Fruit fly (Drosophila melanogaster): ENCODE measurements around the gene Ald1.

The Ald1 gene

DNA sequence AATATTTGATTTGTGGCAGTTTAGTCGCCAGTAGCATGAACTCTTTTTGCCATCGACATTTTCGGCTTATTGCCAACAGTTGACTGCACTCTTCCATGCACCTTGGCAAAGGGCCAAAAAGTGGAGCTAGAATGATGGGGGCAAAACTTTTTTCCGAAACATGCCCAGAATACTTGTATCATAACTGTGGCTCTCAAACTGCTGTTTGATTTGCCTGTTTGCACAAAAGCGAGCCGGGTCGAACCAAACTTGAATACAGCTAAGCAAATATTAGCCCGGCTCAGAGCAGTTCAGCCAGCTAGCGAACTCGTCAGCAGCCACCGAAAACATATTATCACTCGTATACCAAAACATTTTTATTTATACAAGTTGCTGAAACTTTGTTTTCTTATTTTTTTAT lies 22.4 kb downstream of the Ald1 start (continued):
- TF ChIP-seq fu2 (GFP tag; optimal IDR thresholded peaks at IDR 0.05): no peak
- TF ChIP-seq Dbx (GFP tag; IDR thresholded peaks at IDR 0.05): peak; percentile 70
- TF ChIP-seq ab (GFP tag; optimal IDR thresholded peaks at IDR 0.05): no peak
- TF ChIP-seq HLH4C (GFP tag; IDR thresholded peaks at IDR 0.05; ENCODE audit: partially characterized antibody): no peak
- peak; percentile 33; the same call in 1 of the 2 replicates for TF ChIP-seq Rx (GFP tag; IDR thresholded peaks at IDR 0.05)
- TF ChIP-seq gce (GFP tag; IDR thresholded peaks at IDR 0.05): peak; percentile 32; the same call in 1 of the 3 replicates
- TF ChIP-seq CG7928 (GFP tag; optimal IDR thresholded peaks at IDR 0.05): peak; percentile 54
- TF ChIP-seq CG13775 (GFP tag; optimal IDR thresholded peaks at IDR 0.05): peak; percentile 10
- TF ChIP-seq disco-r (GFP tag; optimal IDR thresholded peaks at IDR 0.05): no peak
- TF ChIP-seq row (GFP tag; IDR thresholded peaks at IDR 0.05): no peak
- peak; percentile 55; the same call in 1 of the 3 replicates for TF ChIP-seq CG3726 (GFP tag; IDR thresholded peaks at IDR 0.05)
- TF ChIP-seq Ravus (GFP tag; IDR thresholded peaks at IDR 0.05): no peak
- peak; percentile 43; the same call in 1 of the 2 replicates for TF ChIP-seq ttk (GFP tag; IDR thresholded peaks at IDR 0.05)
- peak; percentile 41 for TF ChIP-seq crc (GFP tag; optimal IDR thresholded peaks at IDR 0.05)
- no peak for TF ChIP-seq Dll (GFP tag; IDR thresholded peaks at IDR 0.05; ENCODE audit: partially characterized antibody)
- no peak for TF ChIP-seq CG4730 (GFP tag; IDR thresholded peaks at IDR 0.05)
- TF ChIP-seq Abd-B (GFP tag; optimal IDR thresholded peaks at IDR 0.05): no peak
- no peak for TF ChIP-seq CG7271 (tag; optimal IDR thresholded peaks at IDR 0.05)
- peak; percentile 7 for TF ChIP-seq kay (GFP tag; optimal IDR thresholded peaks at IDR 0.05)
- TF ChIP-seq CG4854 (GFP tag; optimal IDR thresholded peaks at IDR 0.05): no peak
- TF ChIP-seq CG10565 (GFP tag; optimal IDR thresholded peaks at IDR 0.05): no peak
- TF ChIP-seq pros (GFP tag; optimal IDR thresholded peaks at IDR 0.05): no peak
- no peak for TF ChIP-seq hb (GFP tag; IDR thresholded peaks at IDR 0.05; ENCODE audit: partially characterized antibody)
- no peak for TF ChIP-seq sna (GFP tag; IDR thresholded peaks at IDR 0.05; ENCODE audit: partially characterized antibody)
- no peak for TF ChIP-seq CG10431 (GFP tag; optimal IDR thresholded peaks at IDR 0.05)
- TF ChIP-seq CG2129 (GFP tag; IDR thresholded peaks at IDR 0.05; ENCODE audit: partially characterized antibody): no peak
- no peak for TF ChIP-seq CG7357 (GFP tag; IDR thresholded peaks at IDR 0.05)
- no peak for TF ChIP-seq CG31388 (GFP tag; optimal IDR thresholded peaks at IDR 0.05)
- peak; percentile 55 for TF ChIP-seq CG3407 (GFP tag; optimal IDR thresholded peaks at IDR 0.05)
- TF ChIP-seq CG6272 (GFP tag; IDR thresholded peaks at IDR 0.05): no peak
- no peak for TF ChIP-seq Aef1 (GFP tag; IDR thresholded peaks at IDR 0.05)
- TF ChIP-seq CG13894 (tag; optimal IDR thresholded peaks at IDR 0.05): no peak
- TF ChIP-seq NfI (GFP tag; optimal IDR thresholded peaks at IDR 0.05): peak; percentile 47
- TF ChIP-seq CG8924 (tag; optimal IDR thresholded peaks at IDR 0.05): no peak
- peak; percentile 41 for TF ChIP-seq CG12659 (GFP tag; optimal IDR thresholded peaks at IDR 0.05)
- no peak for TF ChIP-seq Lpt (GFP tag; optimal IDR thresholded peaks at IDR 0.05)
- peak; percentile 38 for TF ChIP-seq dmrt99B (tag; optimal IDR thresholded peaks at IDR 0.05)
- TF ChIP-seq Med (GFP tag): peak; percentile 94
- TF ChIP-seq toy (GFP tag; IDR thresholded peaks at IDR 0.05): no peak
- TF ChIP-seq CG11695 (GFP tag; IDR thresholded peaks at IDR 0.05): peak; percentile 58; the same call in 1 of the 3 replicates
- TF ChIP-seq CG18599 (GFP tag; optimal IDR thresholded peaks at IDR 0.05): peak; percentile 79
- peak; percentile 14 for TF ChIP-seq eyg (GFP tag; optimal IDR thresholded peaks at IDR 0.05)
- no peak for TF ChIP-seq BEAF-32 (GFP tag; optimal IDR thresholded peaks at IDR 0.05)
- TF ChIP-seq CG11456 (GFP tag; IDR thresholded peaks at IDR 0.05): peak; percentile 85
- peak; percentile 27 for TF ChIP-seq Camta (GFP tag; optimal IDR thresholded peaks at IDR 0.05)
- 0 out of 2 replicates have a peak, but pooled peaks have one; percentile 7 for TF ChIP-seq MBD-R2 (GFP tag; IDR thresholded peaks at IDR 0.05)
- TF ChIP-seq CG9876 (GFP tag; optimal IDR thresholded peaks at IDR 0.05): no peak
- TF ChIP-seq corto (GFP tag; optimal IDR thresholded peaks at IDR 0.05): no peak
- TF ChIP-seq wor (GFP tag; IDR thresholded peaks at IDR 0.05): no peak
- no peak for TF ChIP-seq h (optimal IDR thresholded peaks at IDR 0.05)
- no peak for TF ChIP-seq CG7963 (GFP tag; IDR thresholded peaks at IDR 0.05; ENCODE audit: partially characterized antibody)
- no peak for TF ChIP-seq z (GFP tag; IDR thresholded peaks at IDR 0.05)
